Fruit fly (Drosophila melanogaster) whole organism, embryonic: ENCODE measurements around the gene CG7497.

Experiments
- Asciz ChIP-seq: fragments of 200-800 bp; sonication (Bioruptor generic); optimal IDR thresholded peaks from 2 replicates; lab custom pipeline; 2017; ENCODE audit warnings: missing biosample characterization, mild to moderate bottlenecking, missing genetic modification characterization, missing genetic modification reagents
- Blimp-1 ChIP-seq: fragments of 200-800 bp; sonication (Bioruptor generic); optimal IDR thresholded peaks from 3 replicates; lab custom pipeline; 2018; ENCODE audit warnings: missing biosample characterization, missing genetic modification characterization, mild to moderate bottlenecking, moderate library complexity, missing genetic modification reagents
- CG12236 ChIP-seq: fragments of 200-800 bp; sonication (Bioruptor generic); optimal IDR thresholded peaks from 2 replicates; lab custom pipeline; 2016; ENCODE audit warnings: missing biosample characterization, missing genetic modification characterization
- CG12299 ChIP-seq: fragments of 200-800 bp; sonication (Bioruptor generic); optimal IDR thresholded peaks from 2 replicates; lab custom pipeline; 2018; ENCODE audit warnings: missing biosample characterization, mild to moderate bottlenecking, missing genetic modification characterization
- CG1233 ChIP-seq: fragments of 200-800 bp; sonication (Bioruptor generic); optimal IDR thresholded peaks from 4 replicates; lab custom pipeline; 2018; ENCODE audit warnings: missing biosample characterization, mild to moderate bottlenecking, missing genetic modification characterization
- CG13424 ChIP-seq: fragments of 200-800 bp; sonication (Bioruptor generic); optimal IDR thresholded peaks from 2 replicates; lab custom pipeline; 2019; ENCODE audit warnings: missing biosample characterization, mild to moderate bottlenecking, missing genetic modification characterization, moderate library complexity
- CG15514 ChIP-seq: fragments of 200-800 bp; sonication (Bioruptor generic); optimal IDR thresholded peaks from 3 replicates; lab custom pipeline; 2017; ENCODE audit warnings: missing biosample characterization, missing genetic modification characterization, mild to moderate bottlenecking, moderate library complexity, missing genetic modification reagents
- CG15601 ChIP-seq: fragments of 200-800 bp; sonication (Bioruptor generic); optimal IDR thresholded peaks from 3 replicates; lab custom pipeline; 2019; ENCODE audit warnings: missing biosample characterization, mild to moderate bottlenecking, missing genetic modification characterization, moderate library complexity
- CG31224 ChIP-seq: fragments of 200-800 bp; sonication (Bioruptor generic); IDR thresholded peaks from 2 replicates; pipeline ENCODE4 v1.3.6; 2022; ENCODE audit warnings: missing biosample characterization, missing genetic modification characterization
- CG3281 ChIP-seq: fragments of 200-800 bp; sonication (Bioruptor generic); optimal IDR thresholded peaks from 3 replicates; lab custom pipeline; 2017; ENCODE audit warnings: missing biosample characterization, mild to moderate bottlenecking, missing genetic modification characterization
- CG3407 ChIP-seq: fragments of 200-800 bp; sonication (Bioruptor generic); optimal IDR thresholded peaks from 2 replicates; lab custom pipeline; 2018; ENCODE audit warnings: missing biosample characterization, mild to moderate bottlenecking, missing genetic modification characterization
- CG4404 ChIP-seq: fragments of 200-800 bp; sonication (Bioruptor generic); IDR thresholded peaks from 2 replicates; pipeline ENCODE4 v1.3.6; 2022; ENCODE audit warnings: missing biosample characterization, missing genetic modification characterization
- CG5180 ChIP-seq: fragments of 200-800 bp; sonication (Bioruptor generic); optimal IDR thresholded peaks from 3 replicates; lab custom pipeline; 2017; ENCODE audit warnings: missing biosample characterization, missing genetic modification characterization, mild to moderate bottlenecking, moderate library complexity, missing genetic modification reagents
- Dad ChIP-seq: fragments of 200-800 bp; sonication (Bioruptor generic); optimal IDR thresholded peaks from 3 replicates; lab custom pipeline; 2016; ENCODE audit warnings: missing biosample characterization, missing genetic modification characterization
- Dll ChIP-seq: fragments of 200-800 bp; sonication (Bioruptor generic); IDR thresholded peaks from 4 replicates; pipeline ENCODE4 v1.3.6; 2022; ENCODE audit warnings: missing biosample characterization, missing genetic modification characterization; ENCODE audit not compliant: partially characterized antibody
- Doc3 ChIP-seq: fragments of 200-800 bp; sonication (Bioruptor generic); IDR thresholded peaks from 3 replicates; pipeline ENCODE4 v1.3.6; 2022; ENCODE audit warnings: missing biosample characterization, missing genetic modification characterization; ENCODE audit not compliant: partially characterized antibody
- E2f1 ChIP-seq: fragments of 200-800 bp; sonication (Bioruptor generic); IDR thresholded peaks from 2 replicates; pipeline ENCODE4 v1.3.6; 2022; ENCODE audit warnings: missing biosample characterization, missing genetic modification characterization
- Ets97D ChIP-seq: fragments of 200-800 bp; sonication (Bioruptor generic); optimal IDR thresholded peaks from 3 replicates; lab custom pipeline; 2016; ENCODE audit warnings: missing biosample characterization, missing genetic modification characterization
- HmgD ChIP-seq: fragments of 200-800 bp; sonication (Bioruptor generic); optimal IDR thresholded peaks from 3 replicates; lab custom pipeline; 2016; ENCODE audit warnings: missing biosample characterization, missing genetic modification characterization
- Lhr ChIP-seq: fragments of 200-800 bp; sonication (Bioruptor generic); optimal IDR thresholded peaks from 3 replicates; lab custom pipeline; 2017; ENCODE audit warnings: mild to moderate bottlenecking, missing biosample characterization, missing genetic modification reagents, missing genetic modification characterization
- Lim3 ChIP-seq: fragments of 200-800 bp; sonication (Bioruptor generic); IDR thresholded peaks from 2 replicates; pipeline ENCODE4 v1.3.6; 2022; ENCODE audit warnings: missing biosample characterization, missing genetic modification characterization
- NfI ChIP-seq: fragments of 200-800 bp; sonication (Bioruptor generic); optimal IDR thresholded peaks from 3 replicates; lab custom pipeline; 2018; ENCODE audit warnings: missing biosample characterization, mild to moderate bottlenecking, missing genetic modification characterization, moderate library complexity
- Side ChIP-seq: fragments of 200-800 bp; sonication (Bioruptor generic); optimal IDR thresholded peaks from 2 replicates; lab custom pipeline; 2016; ENCODE audit warnings: missing biosample characterization, missing genetic modification characterization
- Ssrp ChIP-seq: fragments of 200-800 bp; sonication (Bioruptor generic); optimal IDR thresholded peaks from 2 replicates; lab custom pipeline; 2018; ENCODE audit warnings: missing biosample characterization, mild to moderate bottlenecking, missing genetic modification characterization, moderate library complexity
- Trl ChIP-seq, 3 experiments: fragments of >200 bp in 2 of 3; fragments of 200-800 bp in 1 of 3; sonication (Bioruptor generic) in 1 of 3; optimal IDR thresholded peaks; 2 replicates in 1 of 3; 3 replicates in 2 of 3; lab custom pipeline; 2016 to 2017; ENCODE audit warnings: missing biosample characterization in 1 of 3, missing genetic modification characterization in 1 of 3
- amos ChIP-seq: fragments of 200-800 bp; sonication (Bioruptor generic); IDR thresholded peaks from 2 replicates; pipeline ENCODE4 v1.3.6; 2022; ENCODE audit warnings: missing biosample characterization, missing genetic modification characterization; ENCODE audit not compliant: partially characterized antibody
- az2 ChIP-seq: fragments of 200-800 bp; sonication (Bioruptor generic); optimal IDR thresholded peaks from 3 replicates; lab custom pipeline; 2016; ENCODE audit warnings: missing biosample characterization, missing genetic modification characterization
- bbx ChIP-seq: fragments of 200-800 bp; sonication (Bioruptor generic); IDR thresholded peaks from 2 replicates; pipeline ENCODE4 v1.3.6; 2022; ENCODE audit warnings: missing biosample characterization, missing genetic modification characterization; ENCODE audit not compliant: partially characterized antibody
- dmrt11E ChIP-seq: fragments of 200-800 bp; sonication (Bioruptor generic); optimal IDR thresholded peaks from 3 replicates; lab custom pipeline; 2018; ENCODE audit warnings: missing biosample characterization, mild to moderate bottlenecking, missing genetic modification characterization, moderate library complexity
- dmrt99B ChIP-seq: fragments of 200-800 bp; sonication (Bioruptor generic); optimal IDR thresholded peaks from 2 replicates; lab custom pipeline; 2018; ENCODE audit warnings: missing biosample characterization, mild to moderate bottlenecking, missing genetic modification characterization, moderate library complexity
- fu2 ChIP-seq: fragments of 200-800 bp; sonication (Bioruptor generic); optimal IDR thresholded peaks from 2 replicates; lab custom pipeline; 2016; ENCODE audit warnings: missing biosample characterization, missing genetic modification characterization
- hkb ChIP-seq, 2 experiments: fragments of 200-800 bp in 1 of 2; fragments of >200 bp in 1 of 2; sonication (Bioruptor generic) in 1 of 2; IDR thresholded peaks in 1 of 2; optimal IDR thresholded peaks in 1 of 2; 2 replicates each; pipeline versions ENCODE4 v1.3.6 to Lab custom; 2017 to 2022; ENCODE audit warnings: missing biosample characterization in 1 of 2, missing genetic modification characterization in 1 of 2
- lab ChIP-seq: fragments of 200-800 bp; sonication (Bioruptor generic); optimal IDR thresholded peaks from 3 replicates; lab custom pipeline; 2017; ENCODE audit warnings: missing biosample characterization, missing genetic modification characterization, mild to moderate bottlenecking, moderate library complexity, missing genetic modification reagents
- lbe ChIP-seq: fragments of 200-800 bp; sonication (Bioruptor generic); optimal IDR thresholded peaks from 2 replicates; lab custom pipeline; 2016; ENCODE audit warnings: missing biosample characterization, mild to moderate bottlenecking, missing genetic modification characterization
- lmd ChIP-seq: fragments of 200-800 bp; sonication (Bioruptor generic); IDR thresholded peaks from 2 replicates; pipeline ENCODE4 v1.3.6; 2022; ENCODE audit warnings: missing biosample characterization, missing genetic modification characterization
- lola ChIP-seq, 3 experiments: fragments of >200 bp in 2 of 3; fragments of 200-800 bp in 1 of 3; sonication (Bioruptor generic) in 1 of 3; optimal IDR thresholded peaks; 2 replicates each; lab custom pipeline; 2017 to 2019; ENCODE audit warnings: missing biosample characterization in 3 of 3, missing genetic modification characterization in 3 of 3, mild to moderate bottlenecking in 1 of 3, moderate library complexity in 1 of 3
- luna ChIP-seq: fragments of 200-800 bp; sonication (Bioruptor generic); optimal IDR thresholded peaks from 2 replicates; lab custom pipeline; 2016; ENCODE audit warnings: missing biosample characterization, missing genetic modification characterization
- mirr ChIP-seq: fragments of 200-800 bp; sonication (Bioruptor generic); optimal IDR thresholded peaks from 3 replicates; lab custom pipeline; 2018; ENCODE audit warnings: missing biosample characterization, mild to moderate bottlenecking, missing genetic modification characterization
- pan ChIP-seq, 4 experiments: fragments of >200 bp in 3 of 4; fragments of 200-800 bp in 1 of 4; sonication (Bioruptor generic) in 1 of 4; optimal IDR thresholded peaks in 3 of 4; IDR thresholded peaks in 1 of 4; 2 replicates each; pipeline versions ENCODE4 v1.3.6 to Lab custom; 2017 to 2022; ENCODE audit warnings: missing biosample characterization in 2 of 4, missing genetic modification characterization in 2 of 4, mixed read lengths in 1 of 4
- pb ChIP-seq: fragments of 200-800 bp; sonication (Bioruptor generic); optimal IDR thresholded peaks from 3 replicates; lab custom pipeline; 2016; ENCODE audit warnings: missing biosample characterization, missing genetic modification characterization
- pho ChIP-seq: fragments of 200-800 bp; sonication (Bioruptor generic); optimal IDR thresholded peaks from 2 replicates; lab custom pipeline; 2016; ENCODE audit warnings: missing biosample characterization, missing genetic modification characterization
- salm ChIP-seq: fragments of 200-800 bp; sonication (Bioruptor generic); optimal IDR thresholded peaks from 2 replicates; lab custom pipeline; 2018; ENCODE audit warnings: missing biosample characterization, mild to moderate bottlenecking, missing genetic modification characterization
- shn ChIP-seq: fragments of 200-800 bp; sonication (Bioruptor generic); optimal IDR thresholded peaks from 3 replicates; lab custom pipeline; 2016; ENCODE audit warnings: missing biosample characterization, missing genetic modification characterization
- tna ChIP-seq: fragments of 200-800 bp; sonication (Bioruptor generic); IDR thresholded peaks from 2 replicates; pipeline ENCODE4 v1.3.6; 2022; ENCODE audit warnings: missing biosample characterization, missing genetic modification characterization; ENCODE audit not compliant: partially characterized antibody
- trh ChIP-seq: fragments of 200-800 bp; sonication (Bioruptor generic); optimal IDR thresholded peaks from 2 replicates; lab custom pipeline; 2016; ENCODE audit warnings: missing biosample characterization, missing genetic modification characterization
- z ChIP-seq: fragments of 200-800 bp; sonication (Bioruptor generic); IDR thresholded peaks from 3 replicates; pipeline ENCODE4 v1.3.6; 2022; ENCODE audit warnings: missing biosample characterization, missing genetic modification characterization
- zfh1 ChIP-seq: fragments of 200-800 bp; sonication (Bioruptor generic); IDR thresholded peaks from 3 replicates; pipeline ENCODE4 v1.3.6; 2022; ENCODE audit warnings: missing biosample characterization, missing genetic modification characterization

Gene CG7497

dm6 chr3L:17655837-17656308 is 22.6 kb downstream of the CG7497 start (continued):
- TF ChIP-seq dmrt11E (no peak), lola (GFP tag; optimal IDR thresholded peaks at IDR 0.05; lab: Kevin White, UChicago) (no peak), amos (GFP tag; lab: Robert Waterston, UW) (no peak; the same call in 1 of the 2 replicates), pho (GFP tag; lab: Kevin White, UChicago) (peak; percentile 32), HmgD (GFP tag; lab: Kevin White, UChicago) (no peak), mirr (GFP tag; lab: Kevin White, UChicago) (peak; percentile 53), pan (optimal IDR thresholded peaks at IDR 0.05; lab: Kevin White, UChicago) (no peak), pan (GFP tag; optimal IDR thresholded peaks at IDR 0.05 in 1 of 2, IDR thresholded peaks at IDR 0.05 in 1 of 2) (peak in 1 of 2 experiments; percentile 54), CG15514 (GFP tag; lab: Kevin White, UChicago) (peak; percentile 70), CG5180 (peak; percentile 51), Lhr (GFP tag; lab: Kevin White, UChicago) (peak; percentile 0), CG12236 (GFP tag; lab: Kevin White, UChicago) (no peak), lbe (no peak), tna (GFP tag; lab: Robert Waterston, UW) (0 out of 2 replicates have a peak, but pooled peaks have one; percentile 29), lab (GFP tag; lab: Kevin White, UChicago) (peak; percentile 88), salm (tag; lab: Kevin White, UChicago) (no peak), Side (GFP tag; lab: Kevin White, UChicago) (no peak), shn (GFP tag; lab: Kevin White, UChicago) (no peak), Doc3 (no peak), trh (GFP tag; lab: Kevin White, UChicago) (no peak), Dll (GFP tag; lab: Robert Waterston, UW) (no peak), Dad (GFP tag; lab: Kevin White, UChicago) (no peak), bbx (GFP tag; lab: Robert Waterston, UW) (no peak), Ets97D (GFP tag; lab: Kevin White, UChicago) (no peak), hkb (optimal IDR thresholded peaks at IDR 0.05; lab: Kevin White, UChicago) (no peak), hkb (GFP tag; IDR thresholded peaks at IDR 0.05; lab: Robert Waterston, UW) (peak; percentile 66; the same call in 1 of the 2 replicates), CG3407 (GFP tag; lab: Kevin White, UChicago) (no peak), zfh1 (peak; percentile 51; the same call in 1 of the 3 replicates), lmd (GFP tag; lab: Robert Waterston, UW) (no peak), dmrt99B (tag; lab: Kevin White, UChicago) (peak; percentile 26)
- TF ChIP-seq, all 482 proteins: peak for 159

dm6 chr3L:17656716-17657395 is 23.6 kb downstream of the CG7497 start:
- no peak for TF ChIP-seq az2 (GFP tag; lab: Kevin White, UChicago)
- peak; percentile 4 for TF ChIP-seq Ssrp (tag; lab: Kevin White, UChicago)
- TF ChIP-seq Lim3 (GFP tag; lab: Robert Waterston, UW), result no peak
- TF ChIP-seq z (GFP tag; lab: Robert Waterston, UW), result no peak
- TF ChIP-seq CG1233 (GFP tag; lab: Kevin White, UChicago), result peak; percentile 20
- no peak for TF ChIP-seq luna (GFP tag; lab: Kevin White, UChicago)
- no peak for TF ChIP-seq CG31224 (GFP tag; lab: Robert Waterston, UW)
- no peak for TF ChIP-seq E2f1 (GFP tag; lab: Robert Waterston, UW)
- TF ChIP-seq Asciz (GFP tag; lab: Kevin White, UChicago), result peak; percentile 58
- TF ChIP-seq CG3281 (GFP tag; lab: Kevin White, UChicago), result no peak
- no peak for TF ChIP-seq CG13424 (tag; lab: Kevin White, UChicago)
- peak; percentile 5 for TF ChIP-seq CG15601 (tag; lab: Kevin White, UChicago)
- TF ChIP-seq NfI (GFP tag; lab: Kevin White, UChicago), result no peak
- no peak for TF ChIP-seq fu2 (GFP tag; lab: Kevin White, UChicago)
- no peak for TF ChIP-seq Trl (optimal IDR thresholded peaks at IDR 0.05; lab: Kevin White, UChicago)
- TF ChIP-seq Trl (GFP tag; optimal IDR thresholded peaks at IDR 0.05; lab: Kevin White, UChicago), result no peak
- no peak for TF ChIP-seq dmrt11E
- peak; percentile 37 for TF ChIP-seq Blimp-1 (GFP tag; lab: Kevin White, UChicago)
- TF ChIP-seq CG4404, result no peak
- peak; percentile 5 for TF ChIP-seq CG12299 (tag; lab: Kevin White, UChicago)
- no peak for TF ChIP-seq pb
